Worm (Caenorhabditis elegans) whole organism, L4 larva: ENCODE results near the gene bet-2.

ENCODE experiments used
- F37D6.2 ChIP-seq: sonication (generic microtip); optimal IDR thresholded peaks from 2 replicates; lab custom pipeline; 2016; ENCODE audit warnings: mild to moderate bottlenecking, missing genetic modification characterization, missing compliant biosample characterization
- F44E2.7 ChIP-seq: fragments of 200-800 bp; sonication (Bioruptor generic); IDR thresholded peaks from 2 replicates; pipeline ENCODE4 v2.1.2; 2022; ENCODE audit warnings: missing genetic modification characterization, missing compliant biosample characterization
- T20F7.1 ChIP-seq: fragments of 200-800 bp; sonication (Bioruptor generic); optimal IDR thresholded peaks from 2 replicates; lab custom pipeline; 2018; ENCODE audit warnings: mild to moderate bottlenecking, missing genetic modification characterization, missing compliant biosample characterization
- T26A8.4 ChIP-seq: fragments of 200-800 bp; sonication (Bioruptor generic); IDR thresholded peaks from 2 replicates; pipeline ENCODE4 v1.3.6; 2022; ENCODE audit warnings: missing genetic modification characterization, missing compliant biosample characterization
- Y105C5A.15 ChIP-seq: fragments of 200-800 bp; sonication (Bioruptor generic); IDR thresholded peaks from 2 replicates; pipeline ENCODE4 v1.3.6; 2022; ENCODE audit warnings: missing genetic modification characterization, missing compliant biosample characterization
- ZK337.2 ChIP-seq: fragments of 200-800 bp; sonication (Bioruptor generic); IDR thresholded peaks from 2 replicates; pipeline ENCODE4 v1.3.6; 2022; ENCODE audit warnings: missing genetic modification reagents, missing genetic modification characterization, missing compliant biosample characterization
- ZK546.5 ChIP-seq, 2 experiments: sonication (generic microtip); optimal IDR thresholded peaks; 2 replicates each; lab custom pipeline; 2017; ENCODE audit warnings: missing biosample characterization in 2 of 2, missing genetic modification characterization in 2 of 2
- aly-2 ChIP-seq: sonication (generic microtip); optimal IDR thresholded peaks from 2 replicates; lab custom pipeline; 2018; ENCODE audit warnings: missing biosample characterization, missing genetic modification characterization
- ama-1 ChIP-seq: fragments of 150-350 bp; optimal IDR thresholded peaks from 2 replicates; lab custom pipeline; 2014; ENCODE audit warnings: inconsistent platforms, mixed read lengths
- ceh-28 ChIP-seq: fragments of 150-350 bp; optimal IDR thresholded peaks from 2 replicates; lab custom pipeline; 2014; ENCODE audit warnings: missing biosample characterization, missing genetic modification reagents, missing genetic modification characterization
- ctbp-1 ChIP-seq: fragments of 200-800 bp; sonication (Bioruptor generic); IDR thresholded peaks from 2 replicates; pipeline ENCODE4 v1.3.6; 2022; ENCODE audit warnings: missing genetic modification reagents, missing genetic modification characterization, missing compliant biosample characterization
- daf-16 ChIP-seq, 3 experiments: sonication (generic microtip); optimal IDR thresholded peaks; 2 replicates each; lab custom pipeline; 2016 to 2017; ENCODE audit warnings: missing genetic modification characterization in 3 of 3, missing genetic modification reagents in 3 of 3, mild to moderate bottlenecking in 2 of 3, missing compliant biosample characterization in 2 of 3, missing biosample characterization in 1 of 3, moderate library complexity in 1 of 3
- dmd-8 ChIP-seq: fragments of 200-800 bp; sonication (Bioruptor generic); IDR thresholded peaks from 2 replicates; pipeline ENCODE4 v1.3.6; 2022; ENCODE audit warnings: missing genetic modification characterization, missing compliant biosample characterization
- dpl-1 ChIP-seq: fragments of 150-350 bp; optimal IDR thresholded peaks from 2 replicates; lab custom pipeline; 2014; ENCODE audit warnings: missing biosample characterization, missing genetic modification reagents, missing genetic modification characterization
- egl-27 ChIP-seq: sonication (generic microtip); optimal IDR thresholded peaks from 3 replicates; lab custom pipeline; 2017; ENCODE audit warnings: missing biosample characterization, missing genetic modification reagents, missing genetic modification characterization
- egl-43 ChIP-seq: fragments of 200-800 bp; sonication (Bioruptor generic); IDR thresholded peaks from 2 replicates; pipeline ENCODE4 v1.3.6; 2022; ENCODE audit warnings: missing genetic modification reagents, missing genetic modification characterization, missing compliant biosample characterization
- fos-1 ChIP-seq: fragments of 150-350 bp; optimal IDR thresholded peaks from 2 replicates; lab custom pipeline; 2014; ENCODE audit warnings: missing biosample characterization, missing genetic modification characterization
- gei-8 ChIP-seq: fragments of 200-800 bp; sonication (Bioruptor generic); optimal IDR thresholded peaks from 2 replicates; lab custom pipeline; 2018; ENCODE audit warnings: mild to moderate bottlenecking, missing genetic modification characterization, missing compliant biosample characterization
- hif-1 ChIP-seq, 2 experiments: sonication (generic microtip); optimal IDR thresholded peaks; 2 replicates each; lab custom pipeline; 2016 to 2017; ENCODE audit warnings: missing compliant biosample characterization in 2 of 2, missing genetic modification characterization in 2 of 2, missing genetic modification reagents in 2 of 2, missing genotype in 2 of 2, mild to moderate bottlenecking in 1 of 2
- hlh-30 ChIP-seq: sonication (generic microtip); optimal IDR thresholded peaks from 2 replicates; lab custom pipeline; 2017; ENCODE audit warnings: antibody characterized with exemption, mild to moderate bottlenecking, missing genetic modification characterization, missing compliant biosample characterization; ENCODE audit not compliant: insufficient read depth
- hmg-1.1 ChIP-seq: fragments of 200-800 bp; sonication (Bioruptor generic); IDR thresholded peaks from 2 replicates; pipeline ENCODE4 v1.3.6; 2022; ENCODE audit warnings: missing genetic modification reagents, missing genetic modification characterization, missing compliant biosample characterization
- jun-1 ChIP-seq: fragments of 150-350 bp; optimal IDR thresholded peaks from 2 replicates; lab custom pipeline; 2014; ENCODE audit warnings: missing biosample characterization, missing genetic modification reagents, missing genetic modification characterization
- lin-1 ChIP-seq: fragments of 200-800 bp; sonication (Bioruptor generic); IDR thresholded peaks from 2 replicates; pipeline ENCODE4 v1.3.6; 2022; ENCODE audit warnings: missing genetic modification reagents, missing genetic modification characterization, missing compliant biosample characterization
- madf-9 ChIP-seq: fragments of 200-800 bp; sonication (Bioruptor generic); conservative IDR thresholded peaks from 2 replicates; pipeline ENCODE4 v1.3.6; 2022; ENCODE audit warnings: missing genetic modification reagents, missing genetic modification characterization, missing compliant biosample characterization
- mdt-29 ChIP-seq: fragments of 200-800 bp; sonication (Bioruptor generic); IDR thresholded peaks from 2 replicates; pipeline ENCODE4 v1.3.6; 2022; ENCODE audit warnings: missing genetic modification reagents, missing genetic modification characterization, missing compliant biosample characterization
- nhr-10 ChIP-seq: fragments of 150-350 bp; optimal IDR thresholded peaks from 2 replicates; lab custom pipeline; 2014; ENCODE audit warnings: missing biosample characterization, missing genetic modification characterization
- nhr-11 ChIP-seq: fragments of 150-350 bp; optimal IDR thresholded peaks from 2 replicates; lab custom pipeline; 2014; ENCODE audit warnings: missing biosample characterization, missing genetic modification characterization
- nhr-111 ChIP-seq: fragments of 200-800 bp; sonication (Bioruptor generic); optimal IDR thresholded peaks from 2 replicates; lab custom pipeline; 2018; ENCODE audit warnings: mild to moderate bottlenecking, missing genetic modification characterization, missing compliant biosample characterization
- nhr-28 ChIP-seq: fragments of 150-350 bp; optimal IDR thresholded peaks from 2 replicates; lab custom pipeline; 2014; ENCODE audit warnings: missing biosample characterization, missing genetic modification characterization
- nhr-41 ChIP-seq: fragments of 200-800 bp; sonication (Bioruptor generic); IDR thresholded peaks from 2 replicates; pipeline ENCODE4 v1.3.6; 2022; ENCODE audit warnings: missing genetic modification reagents, missing genetic modification characterization, missing compliant biosample characterization
- nhr-42 ChIP-seq: fragments of 200-800 bp; sonication (Bioruptor generic); IDR thresholded peaks from 2 replicates; pipeline ENCODE4 v1.3.6; 2022; ENCODE audit warnings: missing genetic modification characterization, missing compliant biosample characterization
- nhr-6 ChIP-seq: fragments of 150-350 bp; optimal IDR thresholded peaks from 2 replicates; lab custom pipeline; 2014; ENCODE audit warnings: missing biosample characterization, missing genetic modification characterization
- nhr-76 ChIP-seq: fragments of 150-350 bp; optimal IDR thresholded peaks from 2 replicates; lab custom pipeline; 2014; ENCODE audit warnings: missing biosample characterization, missing genetic modification characterization
- nhr-77 ChIP-seq: fragments of 150-350 bp; optimal IDR thresholded peaks from 2 replicates; lab custom pipeline; 2014; ENCODE audit warnings: missing biosample characterization, missing genetic modification characterization
- rbr-2 ChIP-seq: sonication (generic microtip); optimal IDR thresholded peaks from 2 replicates; lab custom pipeline; 2016; ENCODE audit warnings: missing genotype, missing genetic modification characterization, missing compliant biosample characterization
- saeg-2 ChIP-seq: fragments of 200-800 bp; sonication (Bioruptor generic); IDR thresholded peaks from 2 replicates; pipeline ENCODE4 v1.3.6; 2022; ENCODE audit warnings: missing genetic modification reagents, missing genetic modification characterization, missing compliant biosample characterization
- set-16 ChIP-seq: fragments of 200-800 bp; sonication (Bioruptor generic); IDR thresholded peaks from 2 replicates; pipeline ENCODE4 v1.3.6; 2022; ENCODE audit warnings: missing genetic modification reagents, missing genetic modification characterization, missing compliant biosample characterization
- snpc-1.2 ChIP-seq: fragments of 200-800 bp; sonication (Bioruptor generic); IDR thresholded peaks from 2 replicates; pipeline ENCODE4 v1.3.6; 2022; ENCODE audit warnings: missing genetic modification reagents, missing genetic modification characterization, missing compliant biosample characterization
- snpc-4 ChIP-seq: fragments of 150-350 bp; optimal IDR thresholded peaks from 2 replicates; lab custom pipeline; 2014; ENCODE audit warnings: missing biosample characterization, missing genetic modification characterization
- spr-1 ChIP-seq: sonication (generic microtip); optimal IDR thresholded peaks from 2 replicates; lab custom pipeline; 2016; ENCODE audit warnings: mild to moderate bottlenecking, missing genetic modification characterization, missing compliant biosample characterization
- spr-3 ChIP-seq: fragments of 200-800 bp; sonication (Bioruptor generic); optimal IDR thresholded peaks from 2 replicates; lab custom pipeline; 2018; ENCODE audit warnings: mild to moderate bottlenecking, missing genetic modification characterization, missing compliant biosample characterization
- unc-130 ChIP-seq: sonication (generic microtip); optimal IDR thresholded peaks from 2 replicates; lab custom pipeline; 2016; ENCODE audit warnings: missing genetic modification reagents, missing genetic modification characterization, missing compliant biosample characterization
- vab-7 ChIP-seq: fragments of 200-800 bp; sonication (Bioruptor generic); IDR thresholded peaks from 2 replicates; pipeline ENCODE4 v1.3.6; 2022; ENCODE audit warnings: missing genetic modification reagents, missing genetic modification characterization, missing compliant biosample characterization
- zag-1 ChIP-seq: fragments of 150-350 bp; optimal IDR thresholded peaks from 2 replicates; lab custom pipeline; 2014; ENCODE audit warnings: missing biosample characterization, missing genetic modification characterization
- zfp-3 ChIP-seq: fragments of 200-800 bp; sonication (Bioruptor generic); conservative IDR thresholded peaks from 2 replicates; pipeline ENCODE4 v1.3.6; 2022; ENCODE audit warnings: missing genetic modification reagents, missing genetic modification characterization, missing compliant biosample characterization
- zip-11 ChIP-seq: fragments of 200-800 bp; sonication (Bioruptor generic); IDR thresholded peaks from 2 replicates; pipeline ENCODE4 v1.3.6; 2022; ENCODE audit warnings: missing genetic modification characterization, missing compliant biosample characterization
- zip-2 ChIP-seq: fragments of 150-350 bp; optimal IDR thresholded peaks from 2 replicates; lab custom pipeline; 2014; ENCODE audit warnings: missing biosample characterization, missing genetic modification characterization
- ztf-11 ChIP-seq: fragments of 150-350 bp; optimal IDR thresholded peaks from 2 replicates; lab custom pipeline; 2014; ENCODE audit warnings: missing biosample characterization, missing genetic modification characterization

Gene bet-2

DNA sequence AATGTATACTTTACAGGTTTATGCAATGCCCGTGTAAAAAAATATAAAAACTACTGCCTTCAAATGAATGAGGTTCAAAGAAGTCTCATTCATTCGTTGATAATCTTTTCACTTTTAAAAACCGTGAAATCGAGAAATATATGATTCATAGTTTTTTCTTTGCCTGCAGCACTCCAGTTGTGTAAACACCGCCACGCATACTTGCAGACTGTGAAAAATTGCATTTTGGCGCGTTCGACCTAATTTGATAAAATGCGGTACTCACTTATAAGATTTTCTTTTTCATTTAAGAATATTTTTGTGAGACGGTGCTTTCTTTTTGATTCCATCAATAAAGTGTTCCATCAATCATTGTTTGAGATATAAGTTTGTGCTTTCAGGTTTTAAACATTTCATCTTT lies 2.3 kb upstream of the bet-2 start (continued):
- TF ChIP-seq zfp-3 (GFP tag; lab: Robert Waterston, UW) = no peak
- peak; percentile 5 for TF ChIP-seq hlh-30
- TF ChIP-seq nhr-111 (GFP tag; lab: Kevin White, UChicago) = no peak
- no peak for TF ChIP-seq fos-1 (tag; lab: Kevin White, UChicago)
- peak; percentile 56 for TF ChIP-seq hmg-1.1 (GFP tag; lab: Robert Waterston, UW)
- TF ChIP-seq nhr-41 = no peak

DNA sequence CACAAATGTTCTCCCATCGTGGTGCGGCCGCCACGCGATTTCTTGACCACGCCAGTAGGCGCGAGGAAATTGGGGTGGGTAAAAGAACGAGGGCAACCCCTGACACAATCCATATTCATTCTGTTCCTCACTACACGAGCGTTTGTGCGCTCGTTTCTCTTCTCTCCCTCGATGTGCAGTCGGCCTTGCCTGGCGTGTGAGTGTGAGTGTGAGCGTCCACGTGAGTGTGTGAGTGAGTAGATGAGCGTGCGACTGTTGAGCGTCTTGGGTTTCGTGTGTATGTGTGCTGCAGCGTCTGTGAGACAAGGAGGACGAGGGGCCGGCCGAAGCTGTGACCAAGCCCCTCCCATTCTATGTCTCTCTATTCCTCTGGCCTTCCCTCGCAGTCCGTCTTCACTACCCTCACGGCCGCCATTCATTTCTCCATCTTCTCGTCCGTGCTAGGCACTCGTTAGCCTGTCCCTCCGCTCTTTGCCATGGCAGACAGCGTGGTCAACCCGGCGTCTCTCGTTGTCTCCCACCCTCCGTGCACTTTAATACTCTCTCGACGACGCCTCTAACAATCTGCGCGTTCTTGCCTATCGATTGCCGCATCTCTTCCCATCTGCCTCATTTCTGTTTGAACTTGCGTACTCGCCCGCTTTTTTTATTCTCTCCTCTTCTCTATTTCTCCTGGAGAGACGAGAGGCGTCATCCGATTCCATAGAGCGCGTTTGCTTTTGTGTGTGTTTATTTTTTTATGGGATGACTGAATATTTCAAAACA lies 506 bp upstream of the bet-2 start:
- peak; percentile 53 for TF ChIP-seq nhr-10 (tag; lab: Kevin White, UChicago)
- peak; percentile 39 for TF ChIP-seq lin-1 (GFP tag; lab: Robert Waterston, UW)
- TF ChIP-seq F44E2.7 (GFP tag; lab: Robert Waterston, UW) = no peak
- peak; percentile 26 for TF ChIP-seq zip-2
- TF ChIP-seq set-16 (GFP tag; lab: Robert Waterston, UW) = peak; percentile 98
- peak; percentile 54 for TF ChIP-seq daf-16 (GFP tag; optimal IDR thresholded peaks at IDR 0.05; lab: Kevin White, UChicago)
- TF ChIP-seq daf-16 (tag; optimal IDR thresholded peaks at IDR 0.05; lab: Kevin White, UChicago) = peak; percentile 86
- TF ChIP-seq aly-2 (tag; lab: Kevin White, UChicago) = no peak
- TF ChIP-seq ztf-11 (tag; lab: Kevin White, UChicago) = no peak
- peak; percentile 89 for TF ChIP-seq nhr-28 (tag; lab: Kevin White, UChicago)
- TF ChIP-seq mdt-29 = peak; percentile 35; the same call in 1 of the 2 replicates
- peak; percentile 68 for TF ChIP-seq nhr-11 (tag; lab: Kevin White, UChicago)
- TF ChIP-seq hif-1 (tag; optimal IDR thresholded peaks at IDR 0.05; lab: Kevin White, UChicago) = peak; percentile 70 to 81
- TF ChIP-seq nhr-76 = no peak
- TF ChIP-seq ama-1 = peak; percentile 21
- peak; percentile 32 for TF ChIP-seq jun-1 (tag; lab: Kevin White, UChicago)
- TF ChIP-seq gei-8 (GFP tag; lab: Kevin White, UChicago) = peak; percentile 85
- peak; percentile 45 for TF ChIP-seq dpl-1 (GFP tag; lab: Kevin White, UChicago)
- TF ChIP-seq dmd-8 = 0 out of 2 replicates have a peak, but pooled peaks have one; percentile 48
- peak; percentile 61 for TF ChIP-seq nhr-42 (GFP tag; lab: Robert Waterston, UW)
- peak; percentile 4 for TF ChIP-seq snpc-4
- TF ChIP-seq unc-130 = no peak
- no peak for TF ChIP-seq zip-11
- 0 out of 2 replicates have a peak, but pooled peaks have one; percentile 3 for TF ChIP-seq ZK337.2 (GFP tag; lab: Robert Waterston, UW)
- TF ChIP-seq ctbp-1 (GFP tag; lab: Robert Waterston, UW) = peak; percentile 90
- TF ChIP-seq T20F7.1 (GFP tag; lab: Kevin White, UChicago) = peak; percentile 78
- peak; percentile 92 for TF ChIP-seq F37D6.2 (tag; lab: Kevin White, UChicago)
- peak; percentile 90 for TF ChIP-seq nhr-6
- TF ChIP-seq madf-9 (GFP tag; lab: Robert Waterston, UW) = peak; percentile 61
- no peak for TF ChIP-seq ZK546.5 (tag; optimal IDR thresholded peaks at IDR 0.05; lab: Kevin White, UChicago)
- peak; percentile 54 for TF ChIP-seq nhr-111 (GFP tag; lab: Kevin White, UChicago)
- TF ChIP-seq T26A8.4 = peak; percentile 85
- peak; percentile 73 for TF ChIP-seq saeg-2 (GFP tag; lab: Robert Waterston, UW)
- no peak for TF ChIP-seq egl-27 (tag; lab: Kevin White, UChicago)
- TF ChIP-seq snpc-1.2 (GFP tag; lab: Robert Waterston, UW) = no peak
- peak; percentile 56; the same call in 1 of the 2 replicates for TF ChIP-seq vab-7 (GFP tag; lab: Robert Waterston, UW)
- 0 out of 2 replicates have a peak, but pooled peaks have one; percentile 46 for TF ChIP-seq Y105C5A.15
- TF ChIP-seq spr-1 (tag; lab: Kevin White, UChicago) = peak; percentile 91
- TF ChIP-seq ceh-28 (tag; lab: Kevin White, UChicago) = peak; percentile 87
- peak; percentile 45 for TF ChIP-seq spr-3 (GFP tag; lab: Kevin White, UChicago)
- TF ChIP-seq zag-1 (tag; lab: Kevin White, UChicago) = peak; percentile 80
- TF ChIP-seq rbr-2 (tag; lab: Kevin White, UChicago) = peak; percentile 97
- TF ChIP-seq nhr-77 (tag; lab: Kevin White, UChicago) = peak; percentile 85
- TF ChIP-seq egl-43 = peak; percentile 92
